Worm (Caenorhabditis elegans): ENCODE measurements around the gene ace-4.

Gene ace-4

DNA sequence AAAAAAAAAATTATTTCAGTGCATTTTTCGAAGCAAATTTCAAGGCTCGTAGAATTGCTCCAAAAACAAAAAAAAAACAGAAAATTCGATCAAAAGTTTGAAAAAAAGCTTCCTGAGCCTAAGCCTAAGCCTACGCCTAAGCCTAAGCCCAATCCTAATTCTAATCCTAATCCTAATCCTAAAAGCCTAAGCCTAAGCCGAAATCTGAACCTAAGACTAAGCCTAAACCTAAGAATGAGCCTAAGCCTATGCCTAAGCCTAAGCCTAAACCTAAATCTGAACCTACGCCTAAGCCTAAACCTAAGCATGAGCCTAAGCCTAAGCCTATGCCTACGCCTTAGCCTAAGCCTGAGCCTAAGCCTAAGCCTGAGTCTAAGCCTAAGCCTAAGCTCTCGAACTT lies 8.4 kb downstream of the ace-4 start:
- TF ChIP-seq nhr-237 (tag; optimal IDR thresholded peaks at IDR 0.05): no peak
- TF ChIP-seq ceh-90 (tag; optimal IDR thresholded peaks at IDR 0.05): no peak
- no peak for TF ChIP-seq rnt-1 (tag; optimal IDR thresholded peaks at IDR 0.05)
- TF ChIP-seq lir-3 (tag; optimal IDR thresholded peaks at IDR 0.05; ENCODE audit: poor library complexity): no peak
- no peak for TF ChIP-seq xbp-1 (tag; optimal IDR thresholded peaks at IDR 0.05)
- no peak for TF ChIP-seq ets-5 (GFP tag; IDR thresholded peaks at IDR 0.05)
- TF ChIP-seq ztf-4 (tag; optimal IDR thresholded peaks at IDR 0.05): no peak

DNA sequence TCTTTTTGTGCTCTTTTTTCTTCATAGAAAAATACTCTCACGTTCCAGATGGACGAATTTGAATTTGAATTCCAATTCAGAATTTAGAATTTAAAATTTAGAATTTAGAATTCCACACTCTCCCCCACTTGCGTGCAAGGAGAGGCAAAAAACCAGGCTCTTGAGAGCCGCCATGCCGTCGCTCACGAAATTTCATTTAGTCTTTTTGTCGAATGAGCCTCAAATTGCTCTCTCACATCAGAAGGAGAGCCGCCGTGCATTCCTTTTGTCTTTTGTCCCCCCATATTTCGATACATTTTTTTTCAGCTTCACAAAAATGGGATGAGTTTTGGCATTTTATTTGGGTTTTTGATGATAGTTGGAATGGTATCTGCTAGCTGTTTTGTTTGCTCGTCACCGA lies 13.3 kb downstream of the ace-4 start, which contains the start of gene hot-7:
Gene hot-7, plus strand, starts transcription at position 301 of the 400 bp plus-strand sequence.
- TF ChIP-seq mep-1 (tag; optimal IDR thresholded peaks at IDR 0.05): no peak
- TF ChIP-seq isw-1 (GFP tag; IDR thresholded peaks at IDR 0.05): no peak
- TF ChIP-seq zip-4 (GFP tag; optimal IDR thresholded peaks at IDR 0.05): no peak
- TF ChIP-seq nhr-76 (tag; optimal IDR thresholded peaks at IDR 0.05): no peak
- TF ChIP-seq hlh-17 (GFP tag; optimal IDR thresholded peaks at IDR 0.05; ENCODE audit: borderline replicate concordance): no peak
- no peak for TF ChIP-seq snu-23 (GFP tag; optimal IDR thresholded peaks at IDR 0.05)
- TF ChIP-seq elt-2 (tag; optimal IDR thresholded peaks at IDR 0.05): no peak
- no peak for TF ChIP-seq ama-1 (optimal IDR thresholded peaks at IDR 0.05)
- TF ChIP-seq nhr-11 (tag; optimal IDR thresholded peaks at IDR 0.05): no peak
- no peak for TF ChIP-seq ceh-63 (GFP tag; optimal IDR thresholded peaks at IDR 0.05)
- no peak for TF ChIP-seq fkh-8 (tag; optimal IDR thresholded peaks at IDR 0.05)
- no peak for TF ChIP-seq lin-35 (GFP tag; optimal IDR thresholded peaks at IDR 0.05)
- no peak for TF ChIP-seq ets-5 (GFP tag; IDR thresholded peaks at IDR 0.05)
- no peak for TF ChIP-seq irx-1 (tag; optimal IDR thresholded peaks at IDR 0.05)
- no peak for TF ChIP-seq egl-13 (tag; optimal IDR thresholded peaks at IDR 0.05)
- TF ChIP-seq mab-9 (GFP tag; IDR thresholded peaks at IDR 0.05): no peak
- no peak for TF ChIP-seq pag-3 (tag; optimal IDR thresholded peaks at IDR 0.05; ENCODE audit: borderline replicate concordance, insufficient read depth)

DNA sequence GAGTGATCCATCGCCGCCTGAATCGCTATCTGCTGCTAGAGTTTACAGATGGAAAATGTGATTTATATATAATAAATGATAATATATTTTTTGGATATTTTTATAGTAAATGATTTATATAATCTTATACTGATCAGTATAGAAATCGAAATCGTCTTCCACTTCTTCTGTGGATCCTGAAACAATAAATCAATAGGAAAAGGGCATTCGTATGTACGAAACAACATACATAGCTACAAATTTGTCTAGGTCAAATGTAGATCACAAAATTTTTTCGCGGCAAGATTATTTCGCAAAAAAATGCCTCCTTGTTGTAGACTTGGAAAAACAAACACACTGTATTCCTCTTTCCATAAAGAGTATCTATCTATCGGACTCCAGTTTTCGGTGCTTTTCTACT lies 16.3 kb downstream of the ace-4 start, which contains the start of gene Y48B6A.10:
Gene Y48B6A.10, plus strand, starts transcription at position 301 of the 400 bp plus-strand sequence.
- TF ChIP-seq mef-2 (tag; optimal IDR thresholded peaks at IDR 0.05): no peak
- no peak for TF ChIP-seq lin-35 (GFP tag; optimal IDR thresholded peaks at IDR 0.05)
- no peak for TF ChIP-seq snpc-4 (tag; optimal IDR thresholded peaks at IDR 0.05)
- no peak for TF ChIP-seq ama-1 (optimal IDR thresholded peaks at IDR 0.05)
- no peak for TF ChIP-seq unc-62 (GFP tag; optimal IDR thresholded peaks at IDR 0.05)
- no peak for TF ChIP-seq nhr-84 (tag; optimal IDR thresholded peaks at IDR 0.05)
- TF ChIP-seq nhr-71 (tag; optimal IDR thresholded peaks at IDR 0.05): no peak
- no peak for TF ChIP-seq skn-1 (tag; optimal IDR thresholded peaks at IDR 0.05)
- TF ChIP-seq fkh-4 (tag; optimal IDR thresholded peaks at IDR 0.05; ENCODE audit: borderline replicate concordance): no peak
- TF ChIP-seq ceh-8 (GFP tag; optimal IDR thresholded peaks at IDR 0.05): no peak
- TF ChIP-seq sox-4 (tag; optimal IDR thresholded peaks at IDR 0.05): no peak

DNA sequence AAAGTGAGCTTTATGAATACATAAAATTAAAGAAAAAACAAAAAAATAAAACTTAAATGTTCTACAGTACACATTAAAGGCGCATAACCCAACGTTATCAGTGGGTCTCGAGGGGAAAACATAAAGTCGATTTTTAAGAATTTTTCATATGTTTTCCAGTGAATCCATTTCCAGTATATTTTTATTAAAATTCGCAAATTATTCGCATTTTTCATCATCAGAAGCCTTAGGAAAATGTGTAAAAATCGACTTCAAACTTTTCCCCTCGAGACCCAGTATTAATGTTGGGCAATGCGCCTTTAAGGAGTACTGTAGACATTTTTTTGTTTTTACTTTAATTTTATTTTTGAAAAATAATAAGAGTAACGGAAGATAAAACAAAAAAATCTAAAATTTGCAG lies 20.3 kb downstream of the ace-4 start:
- no peak for TF ChIP-seq ces-1 (GFP tag; optimal IDR thresholded peaks at IDR 0.05)
- TF ChIP-seq egl-27 (tag; optimal IDR thresholded peaks at IDR 0.05): no peak
- TF ChIP-seq fkh-4 (tag; optimal IDR thresholded peaks at IDR 0.05; ENCODE audit: borderline replicate concordance): no peak
- no peak for TF ChIP-seq nhr-71 (tag; optimal IDR thresholded peaks at IDR 0.05)
- TF ChIP-seq pag-3 (tag; optimal IDR thresholded peaks at IDR 0.05; ENCODE audit: borderline replicate concordance, insufficient read depth): no peak
- no peak for TF ChIP-seq mab-9 (GFP tag; IDR thresholded peaks at IDR 0.05)
- TF ChIP-seq fkh-10 (GFP tag; optimal IDR thresholded peaks at IDR 0.05): no peak
- no peak for TF ChIP-seq sup-37 (GFP tag; optimal IDR thresholded peaks at IDR 0.05)
- TF ChIP-seq nhr-47 (tag; optimal IDR thresholded peaks at IDR 0.05): no peak
- no peak for TF ChIP-seq lin-13 (GFP tag; optimal IDR thresholded peaks at IDR 0.05)
- TF ChIP-seq nhr-90 (tag; optimal IDR thresholded peaks at IDR 0.05; ENCODE audit: poor library complexity): no peak
- TF ChIP-seq ceh-82 (tag; optimal IDR thresholded peaks at IDR 0.05): no peak
- TF ChIP-seq aha-1 (tag; optimal IDR thresholded peaks at IDR 0.05): no peak
- TF ChIP-seq aly-2 (tag; optimal IDR thresholded peaks at IDR 0.05): no peak
- no peak for TF ChIP-seq hlh-4 (tag; optimal IDR thresholded peaks at IDR 0.05)
- no peak for TF ChIP-seq fkh-8 (tag; optimal IDR thresholded peaks at IDR 0.05)
- TF ChIP-seq dpl-1 (GFP tag; optimal IDR thresholded peaks at IDR 0.05): no peak
- TF ChIP-seq hpl-2 (GFP tag; optimal IDR thresholded peaks at IDR 0.05): no peak

Measured in whole organism, L1 larva.